Fruit fly (Drosophila melanogaster) whole organism, embryonic: ENCODE results near the gene fkh.

ENCODE experiments used
- CG10209 ChIP-seq: fragments of 200-800 bp; sonication (Bioruptor generic); optimal IDR thresholded peaks from 3 replicates; lab custom pipeline; 2017; ENCODE audit warnings: missing biosample characterization, mild to moderate bottlenecking, missing genetic modification characterization, missing genetic modification reagents
- CG11723 ChIP-seq: fragments of 200-800 bp; sonication (Bioruptor generic); optimal IDR thresholded peaks from 2 replicates; lab custom pipeline; 2017; ENCODE audit warnings: missing biosample characterization, mild to moderate bottlenecking, missing genetic modification characterization
- CG12236 ChIP-seq: fragments of 200-800 bp; sonication (Bioruptor generic); optimal IDR thresholded peaks from 2 replicates; lab custom pipeline; 2016; ENCODE audit warnings: missing biosample characterization, missing genetic modification characterization
- CG13123 ChIP-seq: fragments of 200-800 bp; sonication (Bioruptor generic); optimal IDR thresholded peaks from 2 replicates; lab custom pipeline; 2016; ENCODE audit warnings: missing biosample characterization, missing genetic modification characterization
- CG14014 ChIP-seq: fragments of 200-800 bp; sonication (Bioruptor generic); IDR thresholded peaks from 2 replicates; pipeline ENCODE4 v1.3.6; 2022; ENCODE audit warnings: missing biosample characterization, missing genetic modification characterization
- CG14860 ChIP-seq: fragments of 200-800 bp; sonication (Bioruptor generic); IDR thresholded peaks from 3 replicates; pipeline ENCODE4 v1.3.6; 2022; ENCODE audit warnings: missing biosample characterization, missing genetic modification characterization; ENCODE audit not compliant: partially characterized antibody
- CG15073 ChIP-seq: fragments of 200-800 bp; sonication (Bioruptor generic); optimal IDR thresholded peaks from 2 replicates; lab custom pipeline; 2016; ENCODE audit warnings: missing biosample characterization, missing genetic modification characterization
- CG1603 ChIP-seq: fragments of 200-800 bp; sonication (Bioruptor generic); optimal IDR thresholded peaks from 2 replicates; lab custom pipeline; 2019; ENCODE audit warnings: missing biosample characterization, mild to moderate bottlenecking, missing genetic modification characterization, moderate library complexity
- CG16779 ChIP-seq: fragments of 200-800 bp; sonication (Bioruptor generic); IDR thresholded peaks from 2 replicates; pipeline ENCODE4 v1.3.6; 2022; ENCODE audit warnings: missing biosample characterization, missing genetic modification characterization
- CG16813 ChIP-seq: fragments of 200-800 bp; sonication (Bioruptor generic); IDR thresholded peaks from 3 replicates; pipeline ENCODE4 v1.3.6; 2022; ENCODE audit warnings: missing biosample characterization, missing genetic modification characterization; ENCODE audit not compliant: partially characterized antibody
- CG17829 ChIP-seq: fragments of 200-800 bp; optimal IDR thresholded peaks from 2 replicates; lab custom pipeline; 2019; ENCODE audit warnings: missing biosample characterization, mild to moderate bottlenecking, missing genetic modification characterization, moderate library complexity
- CG31441 ChIP-seq: fragments of 200-800 bp; sonication (Bioruptor generic); IDR thresholded peaks from 2 replicates; pipeline ENCODE4 v1.3.6; 2022; ENCODE audit warnings: missing biosample characterization, missing genetic modification characterization
- CG8765 ChIP-seq: fragments of 200-800 bp; sonication (Bioruptor generic); IDR thresholded peaks from 2 replicates; pipeline ENCODE4 v1.3.6; 2022; ENCODE audit warnings: missing biosample characterization, missing genetic modification characterization
- CG9215 ChIP-seq: fragments of 200-800 bp; sonication (Bioruptor generic); IDR thresholded peaks from 2 replicates; pipeline ENCODE4 v1.3.6; 2022; ENCODE audit warnings: missing biosample characterization, missing genetic modification characterization
- CTCF ChIP-seq: fragments of 200-800 bp; sonication (Bioruptor generic); optimal IDR thresholded peaks from 2 replicates; lab custom pipeline; 2017; ENCODE audit warnings: missing biosample characterization, mild to moderate bottlenecking, missing genetic modification characterization, moderate library complexity
- Elba2 ChIP-seq: fragments of 200-800 bp; sonication (Bioruptor generic); optimal IDR thresholded peaks from 3 replicates; lab custom pipeline; 2016; ENCODE audit warnings: missing biosample characterization, missing genetic modification characterization
- GATAe ChIP-seq: fragments of 200-800 bp; sonication (Bioruptor generic); conservative IDR thresholded peaks from 2 replicates; pipeline ENCODE4 v1.3.6; 2022; ENCODE audit warnings: missing biosample characterization, missing genetic modification characterization
- HmgZ ChIP-seq: fragments of 200-800 bp; sonication (Bioruptor generic); optimal IDR thresholded peaks from 2 replicates; lab custom pipeline; 2018; ENCODE audit warnings: missing biosample characterization, mild to moderate bottlenecking, missing genetic modification characterization
- Hmr ChIP-seq: fragments of 200-800 bp; sonication (Bioruptor generic); optimal IDR thresholded peaks from 3 replicates; lab custom pipeline; 2017; ENCODE audit warnings: mild to moderate bottlenecking, missing biosample characterization, missing genetic modification reagents, missing genetic modification characterization
- Hmx ChIP-seq: fragments of 200-800 bp; sonication (Bioruptor generic); optimal IDR thresholded peaks from 2 replicates; lab custom pipeline; 2016; ENCODE audit warnings: missing biosample characterization, missing genetic modification characterization
- Jarid2 ChIP-seq: fragments of 200-800 bp; sonication (Bioruptor generic); optimal IDR thresholded peaks from 3 replicates; lab custom pipeline; 2017; ENCODE audit warnings: mild to moderate bottlenecking, missing biosample characterization, missing genetic modification reagents, missing genetic modification characterization
- Kr ChIP-seq: fragments of 200-800 bp; sonication (Bioruptor generic); optimal IDR thresholded peaks from 2 replicates; lab custom pipeline; 2017; ENCODE audit warnings: missing biosample characterization, mild to moderate bottlenecking, missing genetic modification characterization
- Lhr ChIP-seq: fragments of 200-800 bp; sonication (Bioruptor generic); optimal IDR thresholded peaks from 3 replicates; lab custom pipeline; 2017; ENCODE audit warnings: mild to moderate bottlenecking, missing biosample characterization, missing genetic modification reagents, missing genetic modification characterization
- Mad ChIP-seq: fragments of 200-800 bp; sonication (Bioruptor generic); optimal IDR thresholded peaks from 2 replicates; lab custom pipeline; 2016; ENCODE audit warnings: missing biosample characterization, missing genetic modification characterization
- Med ChIP-seq: fragments of 200-800 bp; sonication (Bioruptor generic); peaks from one replicate; lab custom pipeline; 2016; ENCODE audit warnings: missing biosample characterization, missing genetic modification characterization, mild to moderate bottlenecking, inconsistent platforms, moderate library complexity
- Nf-YA ChIP-seq: fragments of 200-800 bp; sonication (Bioruptor generic); IDR thresholded peaks from 2 replicates; pipeline ENCODE4 v1.3.6; 2022; ENCODE audit warnings: missing biosample characterization, missing genetic modification characterization
- Sin3A ChIP-seq: fragments of >200 bp; optimal IDR thresholded peaks from 2 replicates; lab custom pipeline; 2018
- Sox100B ChIP-seq: fragments of 200-800 bp; sonication (Bioruptor generic); optimal IDR thresholded peaks from 3 replicates; lab custom pipeline; 2018; ENCODE audit warnings: missing biosample characterization, mild to moderate bottlenecking, missing genetic modification characterization
- Usf ChIP-seq: fragments of 200-800 bp; sonication (Bioruptor generic); optimal IDR thresholded peaks from 2 replicates; lab custom pipeline; 2017; ENCODE audit warnings: missing genotype, missing biosample characterization, missing genetic modification characterization
- Vsx1 ChIP-seq: fragments of 200-800 bp; sonication (Bioruptor generic); optimal IDR thresholded peaks from 2 replicates; lab custom pipeline; 2017; ENCODE audit warnings: missing biosample characterization, mild to moderate bottlenecking, missing genetic modification characterization, missing genetic modification reagents
- Xbp1 ChIP-seq: fragments of 200-800 bp; sonication (Bioruptor generic); optimal IDR thresholded peaks from 3 replicates; lab custom pipeline; 2016; ENCODE audit warnings: missing biosample characterization, mild to moderate bottlenecking, missing genetic modification characterization
- ab ChIP-seq: fragments of 200-800 bp; sonication (Bioruptor generic); optimal IDR thresholded peaks from 2 replicates; lab custom pipeline; 2016; ENCODE audit warnings: missing biosample characterization, missing genetic modification characterization
- dm ChIP-seq: fragments of 200-800 bp; sonication (Bioruptor generic); optimal IDR thresholded peaks from 3 replicates; lab custom pipeline; 2016; ENCODE audit warnings: missing biosample characterization, missing genetic modification characterization
- dpn ChIP-seq, 2 experiments: fragments of 200-800 bp; sonication (Bioruptor generic); optimal IDR thresholded peaks; 3 replicates each; lab custom pipeline; 2016; ENCODE audit warnings: missing biosample characterization in 2 of 2, missing genetic modification characterization in 2 of 2
- esg ChIP-seq: fragments of 200-800 bp; sonication (Bioruptor generic); conservative IDR thresholded peaks from 2 replicates; pipeline ENCODE4 v1.3.6; 2022; ENCODE audit warnings: missing biosample characterization, missing genetic modification characterization
- exex ChIP-seq: fragments of 200-800 bp; sonication (Bioruptor generic); optimal IDR thresholded peaks from 4 replicates; lab custom pipeline; 2018; ENCODE audit warnings: missing biosample characterization, mild to moderate bottlenecking, missing genetic modification characterization, moderate library complexity
- gfzf ChIP-seq: fragments of 200-800 bp; sonication (Bioruptor generic); optimal IDR thresholded peaks from 2 replicates; lab custom pipeline; 2016; ENCODE audit warnings: missing biosample characterization, mild to moderate bottlenecking, missing genetic modification characterization, moderate library complexity
- gsb-n ChIP-seq: fragments of 200-800 bp; sonication (Bioruptor generic); optimal IDR thresholded peaks from 3 replicates; lab custom pipeline; 2018; ENCODE audit warnings: missing biosample characterization, mild to moderate bottlenecking, missing genetic modification characterization
- ham ChIP-seq: fragments of 200-800 bp; sonication (Bioruptor generic); IDR thresholded peaks from 2 replicates; pipeline ENCODE4 v1.3.6; 2022; ENCODE audit warnings: missing biosample characterization, missing genetic modification characterization
- hb ChIP-seq: fragments of 200-800 bp; sonication (Bioruptor generic); IDR thresholded peaks from 3 replicates; pipeline ENCODE4 v1.3.6; 2022; ENCODE audit warnings: missing biosample characterization, missing genetic modification characterization; ENCODE audit not compliant: partially characterized antibody
- her ChIP-seq: fragments of 200-800 bp; sonication (Bioruptor generic); optimal IDR thresholded peaks from 2 replicates; lab custom pipeline; 2016; ENCODE audit warnings: missing biosample characterization, missing genetic modification characterization
- jumu ChIP-seq: fragments of 200-800 bp; sonication (Bioruptor generic); optimal IDR thresholded peaks from 3 replicates; lab custom pipeline; 2016; ENCODE audit warnings: missing biosample characterization, missing genetic modification characterization
- klu ChIP-seq: fragments of 200-800 bp; sonication (Bioruptor generic); IDR thresholded peaks from 2 replicates; pipeline ENCODE4 v1.3.6; 2022; ENCODE audit warnings: missing biosample characterization, missing genetic modification characterization
- lola ChIP-seq, 3 experiments: fragments of >200 bp in 2 of 3; fragments of 200-800 bp in 1 of 3; sonication (Bioruptor generic) in 1 of 3; optimal IDR thresholded peaks; 2 replicates each; lab custom pipeline; 2017 to 2019; ENCODE audit warnings: missing biosample characterization in 3 of 3, missing genetic modification characterization in 3 of 3, mild to moderate bottlenecking in 1 of 3, moderate library complexity in 1 of 3
- luna ChIP-seq: fragments of 200-800 bp; sonication (Bioruptor generic); optimal IDR thresholded peaks from 2 replicates; lab custom pipeline; 2016; ENCODE audit warnings: missing biosample characterization, missing genetic modification characterization
- nerfin-1 ChIP-seq: fragments of 200-800 bp; sonication (Bioruptor generic); optimal IDR thresholded peaks from 3 replicates; lab custom pipeline; 2019; ENCODE audit warnings: missing biosample characterization, mild to moderate bottlenecking, missing genetic modification characterization, moderate library complexity
- prd ChIP-seq, 3 experiments: fragments of >200 bp in 2 of 3; fragments of 200-800 bp in 1 of 3; sonication (Bioruptor generic) in 1 of 3; optimal IDR thresholded peaks in 2 of 3; IDR thresholded peaks in 1 of 3; 2 replicates in 2 of 3; 3 replicates in 1 of 3; pipeline versions ENCODE4 v1.3.6 to Lab custom; 2017 to 2022; ENCODE audit warnings: missing biosample characterization in 1 of 3, missing genetic modification characterization in 1 of 3
- psq ChIP-seq: fragments of 200-800 bp; sonication (Bioruptor generic); optimal IDR thresholded peaks from 2 replicates; lab custom pipeline; 2017; ENCODE audit warnings: missing biosample characterization, missing genetic modification characterization
- slbo ChIP-seq: fragments of 200-800 bp; sonication (Bioruptor generic); IDR thresholded peaks from 2 replicates; pipeline ENCODE4 v1.3.6; 2022; ENCODE audit warnings: missing biosample characterization, missing genetic modification characterization
- toy ChIP-seq: fragments of 200-800 bp; sonication (Bioruptor generic); IDR thresholded peaks from 2 replicates; pipeline ENCODE4 v1.3.6; 2022; ENCODE audit warnings: missing biosample characterization, missing genetic modification characterization
- tx ChIP-seq: fragments of 200-800 bp; sonication (Bioruptor generic); optimal IDR thresholded peaks from 2 replicates; lab custom pipeline; 2016; ENCODE audit warnings: missing biosample characterization, missing genetic modification characterization
- wdn ChIP-seq: fragments of 200-800 bp; sonication (Bioruptor generic); IDR thresholded peaks from 2 replicates; pipeline ENCODE4 v1.3.6; 2022; ENCODE audit warnings: missing biosample characterization, missing genetic modification characterization
- wor ChIP-seq: fragments of 200-800 bp; sonication (Bioruptor generic); IDR thresholded peaks from 2 replicates; pipeline ENCODE4 v1.3.6; 2022; ENCODE audit warnings: missing biosample characterization, missing genetic modification characterization

fkh gene

DNA sequence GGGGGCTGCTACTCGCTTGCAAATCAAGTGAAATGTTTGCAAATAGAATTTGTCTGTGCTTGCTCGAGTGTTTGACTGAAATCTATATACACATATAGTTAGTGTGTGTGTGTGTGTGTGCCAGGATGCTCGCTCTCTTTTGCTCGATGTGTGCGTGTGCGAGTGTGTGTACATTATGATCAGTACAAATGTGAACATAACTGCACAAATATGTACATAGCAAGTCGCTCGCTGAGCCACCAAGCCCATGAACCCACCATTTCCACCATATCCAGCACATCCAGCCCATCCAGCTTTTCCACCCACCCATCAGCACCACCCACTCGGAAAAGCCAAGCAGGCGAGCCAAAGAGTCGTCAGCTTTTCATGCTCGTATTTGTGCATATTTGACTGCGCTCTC is 32.8 kb downstream of the fkh start (continued):
- TF ChIP-seq Usf (GFP tag; lab: Kevin White, UChicago), result no peak
- TF ChIP-seq wor (GFP tag; lab: Robert Waterston, UW), result no peak
- TF ChIP-seq CG17829 (tag; lab: Kevin White, UChicago), result no peak
- TF ChIP-seq CG8765 (GFP tag; lab: Robert Waterston, UW), result no peak
- no peak for TF ChIP-seq psq (GFP tag; lab: Kevin White, UChicago)
- TF ChIP-seq Lhr (GFP tag; lab: Kevin White, UChicago), result no peak
- no peak for TF ChIP-seq slbo (GFP tag; lab: Robert Waterston, UW)
- TF ChIP-seq toy (GFP tag; lab: Robert Waterston, UW), result no peak
- no peak for TF ChIP-seq CG12236
- no peak for TF ChIP-seq CG14860 (GFP tag; lab: Robert Waterston, UW)
- no peak for TF ChIP-seq CG15073
- TF ChIP-seq prd (optimal IDR thresholded peaks at IDR 0.05; lab: Kevin White, UChicago), result no peak
- no peak for TF ChIP-seq prd (GFP tag; IDR thresholded peaks at IDR 0.05; lab: Robert Waterston, UW)
- TF ChIP-seq Jarid2 (GFP tag; lab: Kevin White, UChicago), result peak; percentile 2
- no peak for TF ChIP-seq ham
- TF ChIP-seq Sin3A, result no peak
- TF ChIP-seq Hmr (GFP tag; lab: Kevin White, UChicago), result no peak
- TF ChIP-seq dm (GFP tag; lab: Kevin White, UChicago), result no peak
- no peak for TF ChIP-seq CG9215 (GFP tag; lab: Robert Waterston, UW)
- peak; percentile 8 for TF ChIP-seq nerfin-1 (tag; lab: Kevin White, UChicago)
- no peak for TF ChIP-seq CTCF (GFP tag; lab: Kevin White, UChicago)
- peak in 1 of 3 experiments; percentile 2 for TF ChIP-seq lola (GFP tag; optimal IDR thresholded peaks at IDR 0.05; lab: Kevin White, UChicago)
- TF ChIP-seq CG16779, result no peak
- no peak for TF ChIP-seq gfzf (GFP tag; lab: Kevin White, UChicago)
- no peak for TF ChIP-seq Kr
- TF ChIP-seq CG1603, result peak; percentile 42
- no peak for TF ChIP-seq CG11723 (GFP tag; lab: Kevin White, UChicago)
- no peak for TF ChIP-seq Mad (GFP tag; lab: Kevin White, UChicago)
- TF ChIP-seq wdn, result no peak
- TF ChIP-seq esg, result no peak
- no peak for TF ChIP-seq GATAe (GFP tag; lab: Robert Waterston, UW)
- no peak for TF ChIP-seq hb (GFP tag; lab: Robert Waterston, UW)
- no peak for TF ChIP-seq HmgZ (tag; lab: Kevin White, UChicago)
- no peak for TF ChIP-seq Sox100B (GFP tag; lab: Kevin White, UChicago)
- TF ChIP-seq CG14014 (GFP tag; lab: Robert Waterston, UW), result no peak
- TF ChIP-seq ab (GFP tag; lab: Kevin White, UChicago), result no peak
- TF ChIP-seq tx (GFP tag; lab: Kevin White, UChicago), result no peak
- no peak for TF ChIP-seq CG13123 (GFP tag; lab: Kevin White, UChicago)
- no peak for TF ChIP-seq klu (GFP tag; lab: Robert Waterston, UW)
- no peak for TF ChIP-seq CG16813 (GFP tag; lab: Robert Waterston, UW)
- peak; percentile 79 for TF ChIP-seq Med
- TF ChIP-seq Xbp1 (GFP tag; lab: Kevin White, UChicago), result no peak
- no peak for TF ChIP-seq Vsx1 (GFP tag; lab: Kevin White, UChicago)
- no peak for TF ChIP-seq jumu (GFP tag; lab: Kevin White, UChicago)
- no peak for TF ChIP-seq her (GFP tag; lab: Kevin White, UChicago)
- no peak for TF ChIP-seq luna (GFP tag; lab: Kevin White, UChicago)
- no peak for TF ChIP-seq exex (tag; lab: Kevin White, UChicago)
- no peak for TF ChIP-seq Nf-YA
- no peak for TF ChIP-seq dpn (GFP tag; optimal IDR thresholded peaks at IDR 0.05; lab: Kevin White, UChicago)
- TF ChIP-seq Hmx (GFP tag; lab: Kevin White, UChicago), result no peak
- no peak for TF ChIP-seq CG31441 (GFP tag; lab: Robert Waterston, UW)
- TF ChIP-seq Elba2 (GFP tag; lab: Kevin White, UChicago), result no peak
- TF ChIP-seq gsb-n (tag; lab: Kevin White, UChicago), result no peak
- peak; percentile 34 for TF ChIP-seq CG10209 (GFP tag; lab: Kevin White, UChicago)
